Worm (Caenorhabditis elegans): ENCODE results near the gene Y49A3A.4.

DNA sequence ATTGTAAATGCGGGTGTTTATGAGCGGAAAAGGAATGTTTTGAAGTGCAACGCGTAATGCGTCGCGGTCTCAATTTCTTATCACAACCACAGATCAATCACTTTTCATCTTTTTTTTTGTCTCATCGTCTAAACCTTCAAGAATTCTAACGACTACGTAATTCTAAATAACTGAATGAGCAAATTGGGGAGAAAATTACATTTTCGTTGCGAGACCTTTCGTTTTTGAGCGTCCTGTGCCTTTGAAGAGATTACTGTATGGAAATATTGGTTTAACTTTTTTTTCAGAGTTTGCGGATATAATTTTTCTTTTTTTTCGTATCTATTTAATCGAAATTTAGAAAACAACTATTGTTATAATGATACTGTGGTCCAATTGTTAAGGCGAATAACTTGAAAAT is 8.2 kb downstream of the Y49A3A.4 start:
- TF ChIP-seq ztf-29 (GFP tag; IDR thresholded peaks at IDR 0.05) (no peak), flt-1 (GFP tag; IDR thresholded peaks at IDR 0.05) (no peak), cog-1 (tag; optimal IDR thresholded peaks at IDR 0.05) (no peak)
